Worm (Caenorhabditis elegans) whole organism, L1 larva: ENCODE results near the gene ipla-5.
"Not testable (repeated sequence)": the region's sequence is repeated elsewhere in the genome, so short reads cannot be mapped to it uniquely, and the experiment has no call there.

ENCODE experiments used
- Y116A8C.19 ChIP-seq: sonication (generic microtip); optimal IDR thresholded peaks from 2 replicates; lab custom pipeline; 2016; ENCODE audit warnings: missing compliant biosample characterization, missing genetic modification characterization, borderline replicate concordance
- alr-1 ChIP-seq: fragments of 200-800 bp; sonication (Bioruptor generic); optimal IDR thresholded peaks from 2 replicates; lab custom pipeline; 2018; ENCODE audit warnings: borderline replicate concordance, mild to moderate bottlenecking, missing genetic modification characterization, missing compliant biosample characterization
- ama-1 ChIP-seq: fragments of 150-350 bp; optimal IDR thresholded peaks from 2 replicates; lab custom pipeline; 2014
- blmp-1 ChIP-seq: fragments of 150-350 bp; optimal IDR thresholded peaks from 2 replicates; lab custom pipeline; 2014; ENCODE audit warnings: missing biosample characterization, missing genetic modification characterization
- ces-1 ChIP-seq: fragments of 150-350 bp; optimal IDR thresholded peaks from 2 replicates; lab custom pipeline; 2014; ENCODE audit warnings: missing biosample characterization, missing genetic modification reagents, missing genetic modification characterization
- fkh-4 ChIP-seq: sonication (generic microtip); optimal IDR thresholded peaks from 2 replicates; lab custom pipeline; 2016; ENCODE audit warnings: missing compliant biosample characterization, missing genetic modification characterization, borderline replicate concordance
- lin-39 ChIP-seq: fragments of 150-350 bp; optimal IDR thresholded peaks from 2 replicates; lab custom pipeline; 2014; ENCODE audit warnings: missing biosample characterization, missing genetic modification reagents, missing genetic modification characterization
- nhr-237 ChIP-seq: fragments of 150-350 bp; optimal IDR thresholded peaks from 2 replicates; lab custom pipeline; 2014; ENCODE audit warnings: missing biosample characterization, missing genetic modification characterization
- nhr-28 ChIP-seq: fragments of 150-350 bp; optimal IDR thresholded peaks from 2 replicates; lab custom pipeline; 2014; ENCODE audit warnings: missing biosample characterization, missing genetic modification characterization
- skn-1 ChIP-seq: fragments of 150-350 bp; optimal IDR thresholded peaks from 2 replicates; lab custom pipeline; 2014; ENCODE audit warnings: missing biosample characterization, missing genetic modification characterization
- sptf-1 ChIP-seq: fragments of 150-350 bp; optimal IDR thresholded peaks from 2 replicates; lab custom pipeline; 2014; ENCODE audit warnings: missing biosample characterization, missing genetic modification characterization
- unc-62 ChIP-seq: fragments of 150-350 bp; optimal IDR thresholded peaks from 2 replicates; lab custom pipeline; 2014; ENCODE audit warnings: missing biosample characterization, missing genetic modification reagents, missing genetic modification characterization
- ztf-11 ChIP-seq, 2 experiments: sonication (generic microtip); optimal IDR thresholded peaks; 2 replicates each; lab custom pipeline; 2016 to 2017; ENCODE audit warnings: missing genetic modification characterization in 2 of 2, missing biosample characterization in 1 of 2, missing compliant biosample characterization in 1 of 2
- ztf-4 ChIP-seq: fragments of 150-350 bp; optimal IDR thresholded peaks from 2 replicates; lab custom pipeline; 2014; ENCODE audit warnings: missing biosample characterization, missing genetic modification characterization

- not testable (repeated sequence) for TF ChIP-seq lin-39 (tag; lab: Kevin White, UChicago); ces-1 (GFP tag; lab: Kevin White, UChicago); alr-1 (tag; lab: Kevin White, UChicago); ama-1 (lab: Kevin White, UChicago); ztf-11 (tag; optimal IDR thresholded peaks at IDR 0.05; lab: Kevin White, UChicago); nhr-28 (tag; lab: Kevin White, UChicago); skn-1 (tag; lab: Kevin White, UChicago); unc-62 (GFP tag; lab: Kevin White, UChicago); nhr-237 (tag; lab: Kevin White, UChicago); sptf-1 (tag; lab: Kevin White, UChicago); ztf-4 (tag; lab: Kevin White, UChicago); Y116A8C.19 (tag; lab: Kevin White, UChicago); blmp-1 (tag; lab: Kevin White, UChicago); fkh-4 (tag; lab: Kevin White, UChicago)
These were observed at the start of gene ipla-5, which contains the start of gene parg-2 for ce11 chrIV:8715032-8715431.
